Fruit fly (Drosophila melanogaster) whole organism, embryonic: Measurements from ENCODE around the gene CG42397.

ENCODE experiments used
- CG10654 ChIP-seq: fragments of 200-800 bp; sonication (Bioruptor generic); optimal IDR thresholded peaks from 2 replicates; lab custom pipeline; 2016; ENCODE audit warnings: missing biosample characterization, missing genetic modification characterization
- CG12104 ChIP-seq: fragments of 200-800 bp; sonication (Bioruptor generic); optimal IDR thresholded peaks from 3 replicates; lab custom pipeline; 2016; ENCODE audit warnings: missing biosample characterization, missing genetic modification characterization
- CG1603 ChIP-seq: fragments of 200-800 bp; sonication (Bioruptor generic); optimal IDR thresholded peaks from 2 replicates; lab custom pipeline; 2019; ENCODE audit warnings: missing biosample characterization, mild to moderate bottlenecking, missing genetic modification characterization, moderate library complexity
- CG2129 ChIP-seq: fragments of 200-800 bp; sonication (Bioruptor generic); IDR thresholded peaks from 2 replicates; pipeline ENCODE4 v1.3.6; 2022; ENCODE audit warnings: missing biosample characterization, missing genetic modification characterization; ENCODE audit not compliant: partially characterized antibody
- CG3281 ChIP-seq: fragments of 200-800 bp; sonication (Bioruptor generic); optimal IDR thresholded peaks from 3 replicates; lab custom pipeline; 2017; ENCODE audit warnings: missing biosample characterization, mild to moderate bottlenecking, missing genetic modification characterization
- cwo ChIP-seq: fragments of 200-800 bp; sonication (Bioruptor generic); optimal IDR thresholded peaks from 3 replicates; lab custom pipeline; 2017; ENCODE audit warnings: missing biosample characterization, missing genetic modification characterization, mild to moderate bottlenecking, moderate library complexity, missing genetic modification reagents
- fru ChIP-seq: fragments of >200 bp; optimal IDR thresholded peaks from 2 replicates; lab custom pipeline; 2017
- gcm2 ChIP-seq: fragments of 200-800 bp; sonication (Bioruptor generic); optimal IDR thresholded peaks from 2 replicates; lab custom pipeline; 2016; ENCODE audit warnings: missing biosample characterization, missing genetic modification characterization
- sisA ChIP-seq: fragments of 200-800 bp; sonication (Bioruptor generic); IDR thresholded peaks from 2 replicates; pipeline ENCODE4 v1.3.6; 2022; ENCODE audit warnings: missing biosample characterization, missing genetic modification characterization
- zen2 ChIP-seq: fragments of 200-800 bp; sonication (Bioruptor generic); IDR thresholded peaks from 3 replicates; pipeline ENCODE4 v1.3.6; 2022; ENCODE audit warnings: missing biosample characterization, missing genetic modification characterization; ENCODE audit not compliant: partially characterized antibody

dm6 chr3L:12016186-12016585 lies 42.6 kb upstream of the CG42397 start:
- TF ChIP-seq CG2129 (GFP tag; lab: Robert Waterston, UW), result no peak
- no peak for TF ChIP-seq CG1603
- TF ChIP-seq cwo (GFP tag; lab: Kevin White, UChicago), result no peak
- no peak for TF ChIP-seq CG3281 (GFP tag; lab: Kevin White, UChicago)
- no peak for TF ChIP-seq CG10654 (GFP tag; lab: Kevin White, UChicago)
- TF ChIP-seq CG12104, result no peak
- TF ChIP-seq fru (lab: Kevin White, UChicago), result no peak
- no peak for TF ChIP-seq sisA (GFP tag; lab: Robert Waterston, UW)
- no peak for TF ChIP-seq zen2 (GFP tag; lab: Robert Waterston, UW)
- TF ChIP-seq gcm2 (GFP tag; lab: Kevin White, UChicago), result no peak
